Worm (Caenorhabditis elegans): ENCODE data around the gene D1054.18.

D1054.18 gene

DNA sequence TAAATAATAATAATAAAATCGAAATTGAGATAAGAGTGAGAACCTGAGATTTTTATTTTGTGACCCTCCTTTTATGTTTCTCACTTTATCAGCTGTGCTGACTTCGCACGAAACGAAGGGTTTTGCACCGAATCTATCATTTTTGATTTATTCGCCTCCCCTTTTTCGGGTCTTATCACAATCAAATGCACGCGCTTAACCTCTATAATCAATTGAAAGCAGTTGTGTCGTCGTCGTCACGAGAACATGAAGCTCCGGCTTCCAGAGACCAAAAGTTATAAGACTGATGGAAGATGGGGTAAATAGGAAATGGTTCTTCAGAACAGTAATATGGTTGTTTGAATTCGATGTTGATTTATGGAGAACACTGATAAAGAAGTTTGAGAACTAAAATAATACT, at the start of gene D1054.18:
Gene D1054.18, minus strand, starts transcription at position 45 of the 400 bp plus-strand sequence.
- TF ChIP-seq dao-5 (tag; optimal IDR thresholded peaks at IDR 0.05) (no peak), W03F9.2 (tag; optimal IDR thresholded peaks at IDR 0.05) (no peak), him-1 (tag; optimal IDR thresholded peaks at IDR 0.05) (no peak)

ce11 chrV:10846893-10847292, 45.9 kb upstream of the D1054.18 start, which contains the start of gene C29A12.6:
TSS of gene C29A12.6 (plus strand) at chrV:10847193.
- TF ChIP-seq W03F9.2 (tag; optimal IDR thresholded peaks at IDR 0.05): no peak
- TF ChIP-seq him-1 (tag; optimal IDR thresholded peaks at IDR 0.05): no peak
- no peak for TF ChIP-seq dao-5 (tag; optimal IDR thresholded peaks at IDR 0.05)

ce11 chrV:10839398-10839797, 38.4 kb upstream of the D1054.18 start:
- no peak for TF ChIP-seq W03F9.2 (tag; optimal IDR thresholded peaks at IDR 0.05)
- TF ChIP-seq him-1 (tag; optimal IDR thresholded peaks at IDR 0.05): no peak
- no peak for TF ChIP-seq dao-5 (tag; optimal IDR thresholded peaks at IDR 0.05)

DNA sequence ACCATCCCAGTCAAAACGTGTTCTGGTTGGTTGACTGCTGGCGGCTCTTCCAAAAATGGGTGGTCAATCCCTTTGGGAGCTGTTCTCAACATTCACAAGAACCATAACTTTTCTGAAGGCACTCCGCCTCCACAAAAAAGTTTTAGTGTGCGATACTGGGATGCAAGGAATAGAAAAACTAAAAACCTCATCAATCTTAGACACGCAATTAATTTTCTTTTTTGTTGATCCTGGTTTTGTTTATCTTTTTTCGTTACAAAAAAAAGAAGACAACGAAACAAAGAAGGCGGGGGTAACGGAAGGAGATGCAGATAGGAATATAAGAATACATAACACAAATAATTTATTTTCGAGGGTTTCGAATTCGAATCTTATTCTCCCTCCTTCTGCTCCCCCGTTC, 37.2 kb upstream of the D1054.18 start:
- TF ChIP-seq dao-5 (tag; optimal IDR thresholded peaks at IDR 0.05): no peak
- TF ChIP-seq W03F9.2 (tag; optimal IDR thresholded peaks at IDR 0.05): no peak
- no peak for TF ChIP-seq him-1 (tag; optimal IDR thresholded peaks at IDR 0.05)

DNA sequence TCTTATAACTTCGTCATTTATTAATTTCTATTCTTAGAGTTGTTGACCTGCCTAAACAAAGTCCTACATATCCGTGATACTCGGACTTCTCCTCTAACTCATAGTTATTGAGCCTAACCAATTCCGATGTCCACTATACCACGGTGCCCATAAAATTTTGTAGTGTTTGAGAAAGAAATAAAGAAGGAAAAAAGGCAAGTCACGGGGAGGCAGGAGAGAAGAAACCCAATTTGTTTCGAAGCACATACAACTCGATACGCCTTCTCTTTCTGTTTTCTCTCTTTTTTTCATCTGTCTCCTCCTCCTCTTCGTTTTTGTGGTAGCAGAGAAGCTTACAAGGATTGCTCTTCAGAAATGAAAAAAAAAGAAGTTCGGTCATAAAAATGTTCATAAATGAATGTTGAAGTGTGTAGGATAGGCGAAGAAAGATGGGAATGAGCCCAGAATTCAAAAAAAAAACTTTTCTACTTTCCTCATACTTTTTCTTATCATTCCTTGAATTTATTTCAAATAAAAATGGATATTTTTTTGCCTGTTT, 33.8 kb upstream of the D1054.18 start:
- TF ChIP-seq W03F9.2 (tag; optimal IDR thresholded peaks at IDR 0.05) (no peak), dao-5 (tag; optimal IDR thresholded peaks at IDR 0.05) (no peak)

ce11 chrV:10832862-10833261, 31.9 kb upstream of the D1054.18 start:
- TF ChIP-seq him-1 (tag; optimal IDR thresholded peaks at IDR 0.05) (no peak), W03F9.2 (tag; optimal IDR thresholded peaks at IDR 0.05) (no peak), dao-5 (tag; optimal IDR thresholded peaks at IDR 0.05) (no peak)

- TF ChIP-seq W03F9.2 (tag; optimal IDR thresholded peaks at IDR 0.05) (no peak), him-1 (tag; optimal IDR thresholded peaks at IDR 0.05) (no peak), dao-5 (tag; optimal IDR thresholded peaks at IDR 0.05) (no peak)
These were observed 23.7 kb upstream of the D1054.18 start, which contains the start of gene nrx-1 for ce11 chrV:10824711-10825110. TSS of gene nrx-1 (plus strand) at chrV:10825011.

- TF ChIP-seq W03F9.2 (tag; optimal IDR thresholded peaks at IDR 0.05): no peak
- TF ChIP-seq him-1 (tag; optimal IDR thresholded peaks at IDR 0.05): no peak
- TF ChIP-seq dao-5 (tag; optimal IDR thresholded peaks at IDR 0.05): no peak
These were observed 17.5 kb upstream of the D1054.18 start for ce11 chrV:10818498-10818897.

DNA sequence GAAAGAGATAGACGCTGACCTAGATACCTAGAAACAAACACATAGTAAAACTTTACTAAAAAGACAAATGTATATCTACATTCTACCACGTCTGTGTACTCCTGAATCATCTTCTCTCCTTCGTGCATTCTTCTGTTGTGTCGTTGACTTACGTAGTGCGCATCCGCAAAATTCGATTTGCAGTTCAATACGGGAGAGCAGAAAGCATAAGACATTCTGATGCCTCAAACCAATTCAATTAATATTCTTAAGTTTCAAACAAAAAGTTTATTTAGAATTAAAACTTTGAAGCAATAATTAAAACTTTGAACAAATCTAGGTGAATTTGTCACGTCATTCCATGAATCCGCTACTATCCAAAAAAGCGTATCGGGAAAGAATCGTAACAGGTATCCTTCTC, 15.8 kb upstream of the D1054.18 start:
- TF ChIP-seq dao-5 (tag; optimal IDR thresholded peaks at IDR 0.05) (no peak), him-1 (tag; optimal IDR thresholded peaks at IDR 0.05) (no peak), W03F9.2 (tag; optimal IDR thresholded peaks at IDR 0.05) (no peak)

DNA sequence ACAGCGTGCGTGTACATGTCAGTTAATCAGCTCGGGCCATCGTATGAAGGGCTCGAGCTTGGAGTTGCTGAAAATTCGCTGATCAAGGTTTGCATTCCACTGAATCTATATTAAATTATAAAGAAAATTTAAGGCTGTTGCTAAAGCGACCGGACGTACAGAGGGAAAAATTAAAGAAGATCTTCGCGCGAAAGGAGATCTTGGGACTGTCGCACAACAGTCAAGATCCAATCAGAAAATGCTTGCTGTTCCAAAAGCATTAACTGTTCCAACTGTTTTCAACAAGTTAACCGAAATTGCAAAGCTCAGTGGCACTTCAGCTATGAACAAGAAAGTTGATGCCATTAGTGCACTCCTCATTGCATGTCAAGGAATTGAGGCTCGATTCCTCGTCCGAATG, 13.3 kb upstream of the D1054.18 start:
- no peak for TF ChIP-seq dao-5 (tag; optimal IDR thresholded peaks at IDR 0.05)
- no peak for TF ChIP-seq him-1 (tag; optimal IDR thresholded peaks at IDR 0.05)
- no peak for TF ChIP-seq W03F9.2 (tag; optimal IDR thresholded peaks at IDR 0.05)

DNA sequence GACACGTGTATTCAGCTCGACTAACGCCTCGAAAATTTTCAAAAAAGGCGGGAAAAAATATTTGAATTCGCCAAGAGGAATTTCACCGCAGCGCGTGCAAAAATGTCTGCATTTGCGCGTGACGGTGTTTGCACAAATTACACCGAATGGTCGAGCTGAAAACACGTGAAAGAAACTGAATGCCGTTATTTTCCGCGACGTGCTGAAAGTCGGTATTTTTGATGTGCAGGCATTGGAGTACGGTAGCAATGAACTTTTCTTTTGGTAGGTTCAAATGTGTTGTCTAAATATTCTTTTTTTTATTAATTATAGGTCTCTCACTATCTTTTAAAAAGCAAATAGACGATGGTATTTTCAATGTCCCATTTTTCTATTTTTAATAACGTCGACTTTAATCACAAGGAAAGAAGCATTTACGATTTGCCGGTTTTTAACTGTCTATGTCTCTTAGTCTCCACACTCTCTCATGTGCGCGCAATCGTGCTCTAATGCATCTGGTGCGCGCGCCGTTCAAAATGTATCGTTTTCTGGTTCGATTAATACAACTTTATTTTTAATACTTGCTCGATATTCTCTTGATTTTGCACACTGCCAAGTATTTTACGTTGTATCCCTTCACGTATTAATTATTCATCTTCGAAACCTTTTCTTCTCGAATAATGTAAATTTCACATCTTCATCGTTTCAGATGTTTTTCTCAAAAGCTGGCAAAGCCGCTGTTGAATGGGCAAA, 12.6 kb upstream of the D1054.18 start, which contains the start of the genes C29A12.1 and lig-1:
Gene C29A12.1, minus strand, starts transcription at position 63 of the 732 bp plus-strand sequence.
Gene lig-1, plus strand, starts transcription at position 682 of the 732 bp plus-strand sequence.
- TF ChIP-seq dao-5 (tag; optimal IDR thresholded peaks at IDR 0.05) (no peak), W03F9.2 (tag; optimal IDR thresholded peaks at IDR 0.05) (peak; percentile 21)

ce11 chrV:10811763-10812162, 10.8 kb upstream of the D1054.18 start, which contains the start of gene C29A12.22:
TSS of gene C29A12.22 (plus strand) at chrV:10812063.
- no peak for TF ChIP-seq dao-5 (tag; optimal IDR thresholded peaks at IDR 0.05)
- no peak for TF ChIP-seq him-1 (tag; optimal IDR thresholded peaks at IDR 0.05)
- TF ChIP-seq W03F9.2 (tag; optimal IDR thresholded peaks at IDR 0.05): no peak

DNA sequence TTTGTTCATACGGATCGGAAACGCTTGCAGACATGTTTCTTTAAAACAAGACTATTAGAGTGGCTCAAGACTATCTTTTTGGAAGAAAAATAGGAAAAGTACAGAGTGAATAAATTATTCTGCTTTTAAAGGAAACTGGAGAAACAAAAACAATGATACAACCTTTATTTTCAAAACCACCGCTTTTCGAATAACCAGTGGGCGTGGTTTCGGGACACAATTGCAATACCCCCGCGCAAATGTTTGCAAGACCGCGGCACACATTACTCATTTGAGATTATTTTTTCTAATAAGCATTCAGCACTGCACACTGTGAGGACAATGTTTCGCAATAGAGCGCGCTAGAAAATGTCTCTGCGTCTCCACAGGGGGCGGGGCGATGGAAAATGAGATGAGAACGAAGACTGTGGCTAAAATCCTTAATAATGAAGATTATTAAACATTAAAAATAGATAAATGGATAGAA, 6.9 kb upstream of the D1054.18 start, which contains the start of gene plrg-1:
Gene plrg-1, minus strand, starts transcription at position 51 of the 466 bp plus-strand sequence.
- TF ChIP-seq dao-5 (tag; optimal IDR thresholded peaks at IDR 0.05) (peak; percentile 29), him-1 (tag; optimal IDR thresholded peaks at IDR 0.05) (peak; percentile 33), W03F9.2 (tag; optimal IDR thresholded peaks at IDR 0.05) (peak; percentile 92)

- TF ChIP-seq W03F9.2 (tag; optimal IDR thresholded peaks at IDR 0.05) (no peak), dao-5 (tag; optimal IDR thresholded peaks at IDR 0.05) (no peak), him-1 (tag; optimal IDR thresholded peaks at IDR 0.05) (no peak)
These were observed 4.9 kb upstream of the D1054.18 start, which contains the start of gene prp-38 for ce11 chrV:10805934-10806333. TSS of gene prp-38 (minus strand) at chrV:10806034.
